Fruit fly (Drosophila melanogaster) S2 (cell line): ENCODE results near the gene CG17147.

ENCODE experiments used
- CG8478 ChIP-seq: fragments of >200 bp; optimal IDR thresholded peaks from 2 replicates; lab custom pipeline; 2018
- CTCF ChIP-seq, 2 experiments: fragments of >200 bp; optimal IDR thresholded peaks; 2 replicates each; lab custom pipeline; 2018

DNA sequence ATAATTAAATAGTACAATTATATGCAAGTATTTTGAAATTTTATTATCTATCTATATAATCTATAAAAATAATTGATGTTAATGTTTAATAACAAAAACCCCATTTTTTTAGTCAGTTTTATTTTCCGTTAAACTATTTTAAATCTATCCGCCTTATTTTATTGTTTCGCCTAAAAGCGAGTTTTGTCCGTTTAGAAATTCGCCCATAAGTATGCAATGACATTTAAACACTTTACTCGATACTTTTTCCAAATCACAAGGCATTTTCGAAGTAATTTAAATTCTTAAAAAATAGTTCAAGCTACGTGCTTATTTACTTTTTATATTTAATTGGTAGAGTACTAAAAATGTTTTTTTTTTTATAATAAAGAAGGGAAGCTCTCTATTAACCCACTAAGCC, 2.8 kb upstream of the CG17147 start:
- TF ChIP-seq CG8478 (lab: Kevin White, UChicago) (no peak), CTCF (optimal IDR thresholded peaks at IDR 0.05; lab: Kevin White, UChicago) (no peak)
